Worm (Caenorhabditis elegans) whole organism, L1 larva: ENCODE results near the gene spd-3.

ENCODE experiments used
- nhr-12 ChIP-seq: sonication (generic microtip); optimal IDR thresholded peaks from 2 replicates; lab custom pipeline; 2017; ENCODE audit warnings: missing biosample characterization, missing genetic modification characterization
- skn-1 ChIP-seq: fragments of 150-350 bp; optimal IDR thresholded peaks from 2 replicates; lab custom pipeline; 2014; ENCODE audit warnings: missing biosample characterization, missing genetic modification characterization

ce11 chrIV:6804815-6805214 lies 42.3 kb downstream of the spd-3 start, which contains the start of gene C17H12.37:
- TF ChIP-seq skn-1: no peak
- no peak for TF ChIP-seq nhr-12 (tag; lab: Kevin White, UChicago)
